Worm (Caenorhabditis elegans): ENCODE data around the gene C55C3.73.

The C55C3.73 gene

DNA sequence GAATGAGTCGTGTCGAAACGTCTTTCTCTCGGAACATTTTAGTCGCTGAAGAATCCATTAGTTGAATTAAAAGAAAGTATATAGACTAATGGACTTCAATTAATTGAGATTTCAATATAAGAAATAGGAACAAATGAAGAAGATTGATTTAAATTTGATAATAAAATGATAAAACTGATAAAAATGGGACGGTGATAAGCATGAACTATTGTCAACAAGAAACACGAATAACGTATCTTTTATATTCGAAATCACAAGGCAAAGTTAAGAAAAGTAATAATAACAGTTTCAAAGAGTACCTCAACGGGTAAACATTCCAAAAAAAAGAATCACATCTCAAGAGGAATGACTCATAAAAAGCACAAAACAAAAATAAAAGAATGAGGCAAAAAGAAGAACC, 33.8 kb downstream of the C55C3.73 start, which contains the start of gene T19E7.6 (continued):
- no peak for TF ChIP-seq mel-28 (tag; optimal IDR thresholded peaks at IDR 0.05; ENCODE audit: borderline replicate concordance)

DNA sequence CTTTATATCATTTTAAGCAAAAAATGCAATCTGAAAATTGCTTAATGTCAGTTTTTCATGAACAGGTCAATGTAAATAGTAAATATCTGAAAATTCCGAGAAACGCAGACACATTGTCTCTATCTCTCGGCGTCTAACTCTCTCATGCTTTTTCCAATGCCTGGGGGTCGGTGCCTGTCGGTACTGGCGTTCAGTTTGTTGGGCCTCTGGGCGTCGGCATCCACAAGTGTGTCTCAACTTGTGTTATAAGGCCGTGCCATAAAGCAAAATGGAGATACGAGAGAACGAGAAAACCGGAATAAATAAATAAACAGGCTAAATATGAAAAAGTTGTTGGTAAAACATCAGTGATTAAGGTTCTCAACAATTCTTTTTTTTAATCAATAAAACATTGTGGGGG, 36.1 kb downstream of the C55C3.73 start:
- TF ChIP-seq hmg-1.2 (GFP tag; IDR thresholded peaks at IDR 0.05), result peak; percentile 19; the same call in 1 of the 2 replicates
- TF ChIP-seq F10E7.11 (tag; optimal IDR thresholded peaks at IDR 0.05), result no peak
- TF ChIP-seq nhr-80 (tag; optimal IDR thresholded peaks at IDR 0.05), result peak; percentile 5
- no peak for TF ChIP-seq Y79H2A.3 (GFP tag; conservative IDR thresholded peaks at IDR 0.05)
- no peak for TF ChIP-seq cebp-1 (GFP tag; IDR thresholded peaks at IDR 0.05)
- TF ChIP-seq cebp-1 (tag; optimal IDR thresholded peaks at IDR 0.05), result peak; percentile 19

DNA sequence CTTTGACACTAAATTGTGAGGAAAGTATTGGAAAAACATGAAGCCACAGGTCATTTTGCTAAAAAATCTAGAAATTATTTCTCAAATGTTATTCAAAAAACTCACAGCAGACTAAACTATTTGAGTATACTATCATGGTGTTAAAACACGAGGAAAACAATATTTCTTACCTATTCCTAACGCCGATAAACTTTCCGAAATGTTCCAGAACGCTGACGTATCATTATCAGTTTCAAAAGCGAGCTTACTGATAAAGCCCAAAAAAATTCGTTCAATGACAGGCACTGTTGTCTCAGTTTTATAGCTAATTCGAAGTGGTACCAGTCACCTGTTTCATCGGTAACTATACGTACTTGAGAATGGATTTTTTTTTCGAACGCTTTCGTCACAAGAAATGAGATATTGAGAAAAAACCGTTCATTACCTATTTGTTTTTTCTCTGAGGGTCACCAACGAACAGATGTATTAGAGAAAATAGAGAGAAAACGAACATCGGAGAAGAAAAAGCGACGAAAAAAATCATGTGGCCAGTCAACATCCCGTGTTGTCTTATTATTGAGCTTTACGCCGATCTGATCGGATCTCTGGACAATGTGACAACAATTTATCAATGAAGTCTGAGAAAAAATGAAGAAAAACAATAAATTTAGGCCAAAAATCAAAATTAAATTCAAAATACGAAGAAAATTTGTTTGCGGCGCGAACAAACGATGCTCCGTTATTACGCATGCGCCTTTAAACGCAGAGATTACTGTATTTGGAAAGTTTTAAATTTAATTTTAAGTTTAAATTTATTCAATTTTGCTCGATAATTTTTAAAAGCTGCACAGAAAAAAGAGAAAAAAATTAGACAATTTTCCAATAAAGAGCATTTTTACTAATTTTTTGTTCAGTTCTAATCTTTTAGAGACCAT, 36.9 kb downstream of the C55C3.73 start:
- peak; percentile 48 for TF ChIP-seq somi-1 (GFP tag; optimal IDR thresholded peaks at IDR 0.05)
- peak; percentile 47 for TF ChIP-seq snpc-1.3 (tag; optimal IDR thresholded peaks at IDR 0.05; ENCODE audit: insufficient read depth)
- TF ChIP-seq pbrm-1 (GFP tag; IDR thresholded peaks at IDR 0.05), result 0 out of 2 replicates have a peak, but pooled peaks have one; percentile 20
- peak; percentile 30; the same call in 1 of the 2 replicates for TF ChIP-seq dox-1 (GFP tag; IDR thresholded peaks at IDR 0.05)
- peak; percentile 92 for TF ChIP-seq attf-3 (GFP tag; conservative IDR thresholded peaks at IDR 0.05)
- peak; percentile 87 for TF ChIP-seq lsl-1 (GFP tag; optimal IDR thresholded peaks at IDR 0.05)
- TF ChIP-seq nhr-80 (tag; optimal IDR thresholded peaks at IDR 0.05), result peak; percentile 19
- TF ChIP-seq lin-54 (GFP tag; optimal IDR thresholded peaks at IDR 0.05), result peak; percentile 73
- no peak for TF ChIP-seq mcd-1 (GFP tag; IDR thresholded peaks at IDR 0.05)
- peak; percentile 37 for TF ChIP-seq ceh-27 (GFP tag; optimal IDR thresholded peaks at IDR 0.05)
- no peak for TF ChIP-seq F52B5.7 (tag; optimal IDR thresholded peaks at IDR 0.05)
- TF ChIP-seq C17E4.6 (GFP tag; IDR thresholded peaks at IDR 0.05), result no peak
- peak; percentile 34; the same call in 1 of the 2 replicates for TF ChIP-seq F33H1.4 (GFP tag; IDR thresholded peaks at IDR 0.05)
- TF ChIP-seq nfyb-1 (GFP tag; IDR thresholded peaks at IDR 0.05), result 0 out of 2 replicates have a peak, but pooled peaks have one; percentile 22
- TF ChIP-seq hmg-1.2 (GFP tag; IDR thresholded peaks at IDR 0.05), result peak; percentile 32; the same call in 1 of the 2 replicates
- peak; percentile 57 for TF ChIP-seq tbp1 (GFP tag; optimal IDR thresholded peaks at IDR 0.05)
- peak in 1 of 3 experiments; percentile 9 for TF ChIP-seq lin-35 (GFP tag; optimal IDR thresholded peaks at IDR 0.05)
- TF ChIP-seq ceh-91 (GFP tag; IDR thresholded peaks at IDR 0.05), result peak; percentile 42; the same call in 1 of the 2 replicates
- peak; percentile 5; the same call in 1 of the 2 replicates for TF ChIP-seq hsf-1 (GFP tag; IDR thresholded peaks at IDR 0.05)
- TF ChIP-seq ztf-3 (GFP tag; optimal IDR thresholded peaks at IDR 0.05), result no peak
- peak; percentile 71 for TF ChIP-seq madf-8 (GFP tag; conservative IDR thresholded peaks at IDR 0.05)
- peak; percentile 74 for TF ChIP-seq xnd-1 (tag; optimal IDR thresholded peaks at IDR 0.05)
- peak; percentile 12 for TF ChIP-seq snpc-1.1 (tag; optimal IDR thresholded peaks at IDR 0.05; ENCODE audit: insufficient read depth)
- no peak for TF ChIP-seq ZK185.1 (tag; optimal IDR thresholded peaks at IDR 0.05; ENCODE audit: poor library complexity, severe bottlenecking)
- peak; percentile 89 for TF ChIP-seq madf-6 (GFP tag; IDR thresholded peaks at IDR 0.05)
- TF ChIP-seq D2030.7 (GFP tag; IDR thresholded peaks at IDR 0.05), result peak; percentile 78
- TF ChIP-seq chd-7 (tag; optimal IDR thresholded peaks at IDR 0.05), result no peak
- peak; percentile 76 for TF ChIP-seq efl-1 (GFP tag; optimal IDR thresholded peaks at IDR 0.05)
- peak; percentile 70 for TF ChIP-seq snpc-4 (GFP tag; optimal IDR thresholded peaks at IDR 0.05)
- TF ChIP-seq snpc-4 (tag; optimal IDR thresholded peaks at IDR 0.05), result peak in 3 of 4 experiments; percentile 87 to 92 (median 90)
- TF ChIP-seq dpl-1 (GFP tag; optimal IDR thresholded peaks at IDR 0.05), result peak; percentile 73
- TF ChIP-seq ets-4 (GFP tag; optimal IDR thresholded peaks at IDR 0.05), result no peak
